Fruit fly (Drosophila melanogaster) whole organism, embryonic: ENCODE data around the gene CG13097.

Experiments
- Atf3 ChIP-seq: fragments of 200-800 bp; sonication (Bioruptor generic); optimal IDR thresholded peaks from 3 replicates; lab custom pipeline; 2016; ENCODE audit warnings: missing biosample characterization, missing genetic modification characterization
- BEAF-32 ChIP-seq: fragments of 200-800 bp; sonication (Bioruptor generic); optimal IDR thresholded peaks from 3 replicates; lab custom pipeline; 2017; ENCODE audit warnings: missing biosample characterization, missing genetic modification characterization, mild to moderate bottlenecking, moderate library complexity, missing genetic modification reagents
- Bteb2 ChIP-seq: fragments of 200-800 bp; sonication (Bioruptor generic); optimal IDR thresholded peaks from 2 replicates; lab custom pipeline; 2016; ENCODE audit warnings: missing biosample characterization, missing genetic modification characterization
- CG11398 ChIP-seq: fragments of 200-800 bp; sonication (Bioruptor generic); optimal IDR thresholded peaks from 2 replicates; lab custom pipeline; 2016; ENCODE audit warnings: missing biosample characterization, missing genetic modification characterization
- CG11696 ChIP-seq: fragments of 200-800 bp; sonication (Bioruptor generic); IDR thresholded peaks from 2 replicates; pipeline ENCODE4 v1.3.6; 2022; ENCODE audit warnings: missing biosample characterization, missing genetic modification characterization
- CG13123 ChIP-seq: fragments of 200-800 bp; sonication (Bioruptor generic); optimal IDR thresholded peaks from 2 replicates; lab custom pipeline; 2016; ENCODE audit warnings: missing biosample characterization, missing genetic modification characterization
- CG13287 ChIP-seq: fragments of 200-800 bp; sonication (Bioruptor generic); IDR thresholded peaks from 2 replicates; pipeline ENCODE4 v1.3.6; 2022; ENCODE audit warnings: missing biosample characterization, missing genetic modification characterization; ENCODE audit not compliant: partially characterized antibody
- CG13424 ChIP-seq: fragments of 200-800 bp; sonication (Bioruptor generic); optimal IDR thresholded peaks from 2 replicates; lab custom pipeline; 2019; ENCODE audit warnings: missing biosample characterization, mild to moderate bottlenecking, missing genetic modification characterization, moderate library complexity
- CG14667 ChIP-seq: fragments of 200-800 bp; sonication (Bioruptor generic); IDR thresholded peaks from 2 replicates; pipeline ENCODE4 v1.3.6; 2022; ENCODE audit warnings: missing biosample characterization, missing genetic modification characterization
- CG15696 ChIP-seq: fragments of 200-800 bp; sonication (Bioruptor generic); optimal IDR thresholded peaks from 2 replicates; lab custom pipeline; 2019; ENCODE audit warnings: missing biosample characterization, mild to moderate bottlenecking, missing genetic modification characterization, moderate library complexity
- CG1792 ChIP-seq: fragments of 200-800 bp; sonication (Bioruptor generic); optimal IDR thresholded peaks from 2 replicates; lab custom pipeline; 2016; ENCODE audit warnings: missing biosample characterization, missing genetic modification characterization
- CG18476 ChIP-seq: fragments of 200-800 bp; sonication (Bioruptor generic); optimal IDR thresholded peaks from 2 replicates; lab custom pipeline; 2016; ENCODE audit warnings: missing biosample characterization, mild to moderate bottlenecking, missing genetic modification characterization
- CG3838 ChIP-seq: fragments of 200-800 bp; sonication (Bioruptor generic); optimal IDR thresholded peaks from 3 replicates; lab custom pipeline; 2016; ENCODE audit warnings: missing biosample characterization, missing genetic modification characterization
- CG3847 ChIP-seq: fragments of 200-800 bp; sonication (Bioruptor generic); IDR thresholded peaks from 2 replicates; pipeline ENCODE4 v1.3.6; 2022; ENCODE audit warnings: missing biosample characterization, missing genetic modification characterization
- CG42726 ChIP-seq: fragments of 200-800 bp; sonication (Bioruptor generic); IDR thresholded peaks from 2 replicates; pipeline ENCODE4 v1.3.6; 2022; ENCODE audit warnings: missing biosample characterization, missing genetic modification characterization; ENCODE audit not compliant: partially characterized antibody
- CG4328 ChIP-seq: fragments of 200-800 bp; sonication (Bioruptor generic); optimal IDR thresholded peaks from 3 replicates; lab custom pipeline; 2017; ENCODE audit warnings: missing biosample characterization, missing genetic modification reagents, missing genetic modification characterization
- CG4404 ChIP-seq: fragments of 200-800 bp; sonication (Bioruptor generic); IDR thresholded peaks from 2 replicates; pipeline ENCODE4 v1.3.6; 2022; ENCODE audit warnings: missing biosample characterization, missing genetic modification characterization
- CG4707 ChIP-seq: fragments of 200-800 bp; sonication (Bioruptor generic); optimal IDR thresholded peaks from 2 replicates; lab custom pipeline; 2018; ENCODE audit warnings: missing biosample characterization, mild to moderate bottlenecking, missing genetic modification characterization, moderate library complexity
- CG4730 ChIP-seq: fragments of 200-800 bp; sonication (Bioruptor generic); IDR thresholded peaks from 2 replicates; pipeline ENCODE4 v1.3.6; 2022; ENCODE audit warnings: missing biosample characterization, missing genetic modification characterization
- CG6683 ChIP-seq: fragments of 200-800 bp; sonication (Bioruptor generic); optimal IDR thresholded peaks from 2 replicates; lab custom pipeline; 2017; ENCODE audit warnings: missing biosample characterization, mild to moderate bottlenecking, missing genetic modification characterization, missing genetic modification reagents
- CG8765 ChIP-seq: fragments of 200-800 bp; sonication (Bioruptor generic); IDR thresholded peaks from 2 replicates; pipeline ENCODE4 v1.3.6; 2022; ENCODE audit warnings: missing biosample characterization, missing genetic modification characterization
- CG8924 ChIP-seq: fragments of 200-800 bp; optimal IDR thresholded peaks from 3 replicates; lab custom pipeline; 2019; ENCODE audit warnings: missing biosample characterization, mild to moderate bottlenecking, missing genetic modification characterization, moderate library complexity
- CG8944 ChIP-seq: fragments of 200-800 bp; sonication (Bioruptor generic); optimal IDR thresholded peaks from 3 replicates; lab custom pipeline; 2016; ENCODE audit warnings: missing biosample characterization, missing genetic modification characterization
- CG9609 ChIP-seq: fragments of 200-800 bp; sonication (Bioruptor generic); optimal IDR thresholded peaks from 3 replicates; lab custom pipeline; 2016; ENCODE audit warnings: missing biosample characterization, missing genetic modification characterization
- CG9817 ChIP-seq: fragments of 200-800 bp; sonication (Bioruptor generic); optimal IDR thresholded peaks from 2 replicates; lab custom pipeline; 2018; ENCODE audit warnings: missing biosample characterization, mild to moderate bottlenecking, missing genetic modification characterization, moderate library complexity
- Camta ChIP-seq: fragments of 200-800 bp; sonication (Bioruptor generic); optimal IDR thresholded peaks from 2 replicates; lab custom pipeline; 2016; ENCODE audit warnings: missing biosample characterization, missing genetic modification characterization
- Deaf1 ChIP-seq: fragments of 200-800 bp; optimal IDR thresholded peaks from 3 replicates; lab custom pipeline; 2019; ENCODE audit warnings: missing biosample characterization, mild to moderate bottlenecking, missing genetic modification characterization, moderate library complexity
- Dfd ChIP-seq, 2 experiments: fragments of >200 bp; optimal IDR thresholded peaks; 2 replicates each; lab custom pipeline; 2017; ENCODE audit warnings: missing biosample characterization in 2 of 2, missing genetic modification characterization in 2 of 2
- ERR ChIP-seq: fragments of 200-800 bp; sonication (Bioruptor generic); optimal IDR thresholded peaks from 2 replicates; lab custom pipeline; 2016; ENCODE audit warnings: missing biosample characterization, missing genetic modification characterization
- MBD-R2 ChIP-seq: fragments of 200-800 bp; sonication (Bioruptor generic); IDR thresholded peaks from 2 replicates; pipeline ENCODE4 v1.3.6; 2022; ENCODE audit warnings: missing biosample characterization, missing genetic modification characterization
- Opbp ChIP-seq: fragments of 200-800 bp; sonication (Bioruptor generic); IDR thresholded peaks from 3 replicates; pipeline ENCODE4 v1.3.6; 2022; ENCODE audit warnings: missing biosample characterization, missing genetic modification characterization; ENCODE audit not compliant: partially characterized antibody
- PHDP ChIP-seq: fragments of 200-800 bp; sonication (Bioruptor generic); optimal IDR thresholded peaks from 3 replicates; lab custom pipeline; 2018; ENCODE audit warnings: missing biosample characterization, mild to moderate bottlenecking, missing genetic modification characterization, moderate library complexity
- Taf1 ChIP-seq: fragments of 200-800 bp; sonication (Bioruptor generic); IDR thresholded peaks from 2 replicates; pipeline ENCODE4 v1.3.6; 2022; ENCODE audit warnings: missing biosample characterization, missing genetic modification characterization
- chif ChIP-seq, 2 experiments: fragments of 200-800 bp; sonication (Bioruptor generic); optimal IDR thresholded peaks; 3 replicates each; lab custom pipeline; 2016; ENCODE audit warnings: missing biosample characterization in 2 of 2, missing genetic modification characterization in 2 of 2
- dmrt99B ChIP-seq: fragments of 200-800 bp; sonication (Bioruptor generic); optimal IDR thresholded peaks from 2 replicates; lab custom pipeline; 2018; ENCODE audit warnings: missing biosample characterization, mild to moderate bottlenecking, missing genetic modification characterization, moderate library complexity
- gem ChIP-seq: fragments of 200-800 bp; sonication (Bioruptor generic); optimal IDR thresholded peaks from 2 replicates; lab custom pipeline; 2019; ENCODE audit warnings: missing biosample characterization, mild to moderate bottlenecking, missing genetic modification characterization, moderate library complexity
- jigr1 ChIP-seq: fragments of 200-800 bp; sonication (Bioruptor generic); IDR thresholded peaks from 3 replicates; pipeline ENCODE4 v1.3.6; 2022; ENCODE audit warnings: missing biosample characterization, missing genetic modification characterization
- jumu ChIP-seq: fragments of 200-800 bp; sonication (Bioruptor generic); optimal IDR thresholded peaks from 3 replicates; lab custom pipeline; 2016; ENCODE audit warnings: missing biosample characterization, missing genetic modification characterization
- ken ChIP-seq: fragments of 200-800 bp; sonication (Bioruptor generic); IDR thresholded peaks from 3 replicates; pipeline ENCODE4 v1.3.6; 2022; ENCODE audit warnings: missing biosample characterization, missing genetic modification characterization
- klu ChIP-seq: fragments of 200-800 bp; sonication (Bioruptor generic); IDR thresholded peaks from 2 replicates; pipeline ENCODE4 v1.3.6; 2022; ENCODE audit warnings: missing biosample characterization, missing genetic modification characterization
- knrl ChIP-seq: fragments of 200-800 bp; sonication (Bioruptor generic); IDR thresholded peaks from 3 replicates; pipeline ENCODE4 v1.3.6; 2022; ENCODE audit warnings: missing biosample characterization, missing genetic modification characterization; ENCODE audit not compliant: partially characterized antibody
- lbe ChIP-seq: fragments of 200-800 bp; sonication (Bioruptor generic); optimal IDR thresholded peaks from 2 replicates; lab custom pipeline; 2016; ENCODE audit warnings: missing biosample characterization, mild to moderate bottlenecking, missing genetic modification characterization
- lilli ChIP-seq: fragments of 200-800 bp; sonication (Bioruptor generic); optimal IDR thresholded peaks from 3 replicates; lab custom pipeline; 2016; ENCODE audit warnings: missing biosample characterization, missing genetic modification characterization
- maf-S ChIP-seq: fragments of 200-800 bp; sonication (Bioruptor generic); optimal IDR thresholded peaks from 2 replicates; lab custom pipeline; 2016; ENCODE audit warnings: missing biosample characterization, missing genetic modification characterization
- mam ChIP-seq: fragments of 200-800 bp; sonication (Bioruptor generic); optimal IDR thresholded peaks from 3 replicates; lab custom pipeline; 2016; ENCODE audit warnings: missing biosample characterization, missing genetic modification characterization
- nmo ChIP-seq: fragments of 200-800 bp; sonication (Bioruptor generic); optimal IDR thresholded peaks from 2 replicates; lab custom pipeline; 2018; ENCODE audit warnings: missing biosample characterization, mild to moderate bottlenecking, missing genetic modification characterization, moderate library complexity
- slbo ChIP-seq: fragments of 200-800 bp; sonication (Bioruptor generic); IDR thresholded peaks from 2 replicates; pipeline ENCODE4 v1.3.6; 2022; ENCODE audit warnings: missing biosample characterization, missing genetic modification characterization
- sug ChIP-seq: fragments of 200-800 bp; optimal IDR thresholded peaks from 2 replicates; lab custom pipeline; 2019; ENCODE audit warnings: missing biosample characterization, mild to moderate bottlenecking, missing genetic modification characterization, moderate library complexity
- zen ChIP-seq: fragments of 200-800 bp; sonication (Bioruptor generic); optimal IDR thresholded peaks from 3 replicates; lab custom pipeline; 2018; ENCODE audit warnings: missing biosample characterization, mild to moderate bottlenecking, missing genetic modification characterization, moderate library complexity
- zfh1 ChIP-seq: fragments of 200-800 bp; sonication (Bioruptor generic); IDR thresholded peaks from 3 replicates; pipeline ENCODE4 v1.3.6; 2022; ENCODE audit warnings: missing biosample characterization, missing genetic modification characterization
- zfh2 ChIP-seq: fragments of 200-800 bp; sonication (Bioruptor generic); optimal IDR thresholded peaks from 2 replicates; lab custom pipeline; 2016; ENCODE audit warnings: missing biosample characterization, missing genetic modification characterization

CG13097 gene

dm6 chr2L:8488735-8489134 is 25.9 kb downstream of the CG13097 start, which contains the start of gene CG13088 (continued):
- TF ChIP-seq CG8924 (tag; lab: Kevin White, UChicago), result no peak
- peak; percentile 67 for TF ChIP-seq CG3847 (GFP tag; lab: Robert Waterston, UW)
- TF ChIP-seq ERR (GFP tag; lab: Kevin White, UChicago), result no peak
- TF ChIP-seq sug (tag; lab: Kevin White, UChicago), result peak; percentile 28
- peak; percentile 28 for TF ChIP-seq maf-S (GFP tag; lab: Kevin White, UChicago)
- peak; percentile 21 for TF ChIP-seq BEAF-32 (GFP tag; lab: Kevin White, UChicago)
- TF ChIP-seq mam (GFP tag; lab: Kevin White, UChicago), result peak; percentile 60
- TF ChIP-seq CG18476 (GFP tag; lab: Kevin White, UChicago), result peak; percentile 3
- peak in 1 of 2 experiments; percentile 5 for TF ChIP-seq Dfd (GFP tag; optimal IDR thresholded peaks at IDR 0.05; lab: Kevin White, UChicago)
- peak; percentile 41 for TF ChIP-seq nmo (GFP tag; lab: Kevin White, UChicago)
- peak; percentile 6 for TF ChIP-seq lilli (GFP tag; lab: Kevin White, UChicago)
- TF ChIP-seq CG4730 (GFP tag; lab: Robert Waterston, UW), result no peak
- TF ChIP-seq jumu, result no peak
- no peak for TF ChIP-seq CG15696 (tag; lab: Kevin White, UChicago)
- TF ChIP-seq CG8765, result no peak
- no peak for TF ChIP-seq CG4707 (GFP tag; lab: Kevin White, UChicago)
- peak; percentile 66; the same call in 2 of the 3 replicates for TF ChIP-seq Opbp (GFP tag; lab: Robert Waterston, UW)
- peak; percentile 41; the same call in 1 of the 2 replicates for TF ChIP-seq CG13287 (GFP tag; lab: Robert Waterston, UW)
- no peak for TF ChIP-seq CG6683 (GFP tag; lab: Kevin White, UChicago)
- peak; percentile 36 for TF ChIP-seq zen (tag; lab: Kevin White, UChicago)
- TF ChIP-seq CG13123 (GFP tag; lab: Kevin White, UChicago), result peak; percentile 36
- TF ChIP-seq PHDP (tag; lab: Kevin White, UChicago), result no peak
- TF ChIP-seq CG14667 (GFP tag; lab: Robert Waterston, UW), result no peak
- no peak for TF ChIP-seq CG4404
- no peak for TF ChIP-seq CG4328 (GFP tag; lab: Kevin White, UChicago)
- peak; percentile 35 for TF ChIP-seq Bteb2
- peak; percentile 94 for TF ChIP-seq MBD-R2
- TF ChIP-seq slbo (GFP tag; lab: Robert Waterston, UW), result peak; percentile 60; the same call in 1 of the 2 replicates
- no peak for TF ChIP-seq Taf1 (GFP tag; lab: Robert Waterston, UW)
- peak; percentile 41; the same call in 1 of the 3 replicates for TF ChIP-seq zfh1 (GFP tag; lab: Robert Waterston, UW)
- no peak for TF ChIP-seq gem
- peak; percentile 19 for TF ChIP-seq Camta (GFP tag; lab: Kevin White, UChicago)
- no peak for TF ChIP-seq CG13424 (tag; lab: Kevin White, UChicago)
- TF ChIP-seq CG9817, result peak; percentile 34
- no peak for TF ChIP-seq CG9609
- TF ChIP-seq Atf3, result no peak
- no peak for TF ChIP-seq lbe (GFP tag; lab: Kevin White, UChicago)
- peak; percentile 39; the same call in 1 of the 3 replicates for TF ChIP-seq ken
- TF ChIP-seq CG42726 (GFP tag; lab: Robert Waterston, UW), result peak; percentile 50; the same call in 1 of the 2 replicates
- TF ChIP-seq CG3838 (GFP tag; lab: Kevin White, UChicago), result peak; percentile 29
- TF ChIP-seq chif (GFP tag; optimal IDR thresholded peaks at IDR 0.05; lab: Kevin White, UChicago), result peak; percentile 14 to 17
- TF ChIP-seq zfh2 (GFP tag; lab: Kevin White, UChicago), result peak; percentile 40
- no peak for TF ChIP-seq Deaf1 (tag; lab: Kevin White, UChicago)
- TF ChIP-seq CG8944, result peak; percentile 10
- no peak for TF ChIP-seq dmrt99B (tag; lab: Kevin White, UChicago)
- no peak for TF ChIP-seq klu (GFP tag; lab: Robert Waterston, UW)
- peak; percentile 2 for TF ChIP-seq CG11398
- TF ChIP-seq knrl (GFP tag; lab: Robert Waterston, UW), result peak; percentile 28; the same call in 1 of the 3 replicates
- TF ChIP-seq jigr1 (GFP tag; lab: Robert Waterston, UW), result no peak
- peak; percentile 6 for TF ChIP-seq CG1792 (GFP tag; lab: Kevin White, UChicago)
- TF ChIP-seq CG11696, result no peak
